Worm (Caenorhabditis elegans) whole organism, mixed stage, embryonic: ENCODE results near the gene W03F9.4.

Experiments
- M03D4.4 ChIP-seq: sonication (generic microtip); optimal IDR thresholded peaks from 2 replicates; lab custom pipeline; 2017; ENCODE audit warnings: mild to moderate bottlenecking, missing genetic modification characterization, missing compliant biosample characterization
- blmp-1 ChIP-seq: fragments of 150-350 bp; optimal IDR thresholded peaks from 2 replicates; lab custom pipeline; 2014; ENCODE audit warnings: missing biosample characterization, missing genetic modification characterization
- ceh-39 ChIP-seq: fragments of 150-350 bp; optimal IDR thresholded peaks from 2 replicates; lab custom pipeline; 2014; ENCODE audit warnings: missing biosample characterization, missing genetic modification characterization
- ceh-43 ChIP-seq: fragments of 200-800 bp; sonication (Bioruptor generic); optimal IDR thresholded peaks from 2 replicates; lab custom pipeline; 2018; ENCODE audit warnings: mild to moderate bottlenecking, missing genetic modification characterization, moderate library complexity, missing compliant biosample characterization
- ceh-83 ChIP-seq: fragments of 200-800 bp; sonication (Bioruptor generic); optimal IDR thresholded peaks from 2 replicates; lab custom pipeline; 2018; ENCODE audit warnings: mild to moderate bottlenecking, missing genetic modification characterization, missing compliant biosample characterization
- ces-1 ChIP-seq: fragments of 150-350 bp; optimal IDR thresholded peaks from 2 replicates; lab custom pipeline; 2014; ENCODE audit warnings: missing biosample characterization, missing genetic modification reagents, missing genetic modification characterization
- cnd-1 ChIP-seq: fragments of 200-800 bp; sonication (Bioruptor generic); optimal IDR thresholded peaks from 2 replicates; lab custom pipeline; 2018; ENCODE audit warnings: mild to moderate bottlenecking, missing genetic modification characterization, missing compliant biosample characterization
- drap-1 ChIP-seq: fragments of 200-800 bp; sonication (Bioruptor generic); optimal IDR thresholded peaks from 3 replicates; lab custom pipeline; 2018; ENCODE audit warnings: mild to moderate bottlenecking, missing genetic modification characterization, missing compliant biosample characterization
- elt-1 ChIP-seq: sonication (generic microtip); optimal IDR thresholded peaks from 2 replicates; lab custom pipeline; 2017; ENCODE audit warnings: missing genetic modification characterization, mild to moderate bottlenecking, missing compliant biosample characterization, antibody characterized with exemption, moderate library complexity, borderline replicate concordance; ENCODE audit not compliant: insufficient read depth
- elt-3 ChIP-seq: fragments of 150-350 bp; optimal IDR thresholded peaks from 2 replicates; lab custom pipeline; 2014; ENCODE audit warnings: missing biosample characterization, missing genetic modification characterization
- flh-1 ChIP-seq: fragments of 200-800 bp; sonication (Bioruptor generic); optimal IDR thresholded peaks from 2 replicates; lab custom pipeline; 2018; ENCODE audit warnings: mild to moderate bottlenecking, missing genetic modification characterization, moderate library complexity, missing compliant biosample characterization
- hlh-1 ChIP-seq: fragments of 150-350 bp; optimal IDR thresholded peaks from 2 replicates; lab custom pipeline; 2014; ENCODE audit warnings: missing biosample characterization, missing genetic modification reagents, missing genetic modification characterization
- lin-13 ChIP-seq: fragments of 150-350 bp; optimal IDR thresholded peaks from 2 replicates; lab custom pipeline; 2014; ENCODE audit warnings: missing biosample characterization, missing genetic modification characterization
- lin-32 ChIP-seq: fragments of 200-800 bp; sonication (Bioruptor generic); optimal IDR thresholded peaks from 2 replicates; lab custom pipeline; 2018; ENCODE audit warnings: mild to moderate bottlenecking, missing genetic modification characterization, missing compliant biosample characterization
- lsy-2 ChIP-seq: fragments of 150-350 bp; optimal IDR thresholded peaks from 2 replicates; lab custom pipeline; 2014; ENCODE audit warnings: missing biosample characterization, missing genetic modification characterization
- mab-5 ChIP-seq: fragments of 150-350 bp; optimal IDR thresholded peaks from 2 replicates; lab custom pipeline; 2014; ENCODE audit warnings: missing biosample characterization, missing genetic modification characterization
- mep-1 ChIP-seq: fragments of 150-350 bp; optimal IDR thresholded peaks from 2 replicates; lab custom pipeline; 2017; ENCODE audit warnings: missing biosample characterization, missing genetic modification reagents, missing genetic modification characterization, inconsistent platforms
- mls-2 ChIP-seq: sonication (generic microtip); optimal IDR thresholded peaks from 2 replicates; lab custom pipeline; 2016; ENCODE audit warnings: mild to moderate bottlenecking, missing genetic modification characterization, moderate library complexity, missing compliant biosample characterization
- nhr-2 ChIP-seq: fragments of 150-350 bp; optimal IDR thresholded peaks from 2 replicates; lab custom pipeline; 2014; ENCODE audit warnings: missing biosample characterization, missing genetic modification characterization
- nhr-237 ChIP-seq: fragments of 150-350 bp; optimal IDR thresholded peaks from 2 replicates; lab custom pipeline; 2014; ENCODE audit warnings: missing biosample characterization, missing genetic modification characterization
- nhr-28 ChIP-seq: fragments of 150-350 bp; optimal IDR thresholded peaks from 2 replicates; lab custom pipeline; 2014; ENCODE audit warnings: missing biosample characterization, missing genetic modification characterization
- nhr-76 ChIP-seq: sonication (generic microtip); optimal IDR thresholded peaks from 2 replicates; lab custom pipeline; 2017; ENCODE audit warnings: missing biosample characterization, missing genetic modification characterization
- sem-2 ChIP-seq: fragments of 200-800 bp; sonication (Bioruptor generic); optimal IDR thresholded peaks from 2 replicates; lab custom pipeline; 2018; ENCODE audit warnings: mild to moderate bottlenecking, missing genetic modification characterization, missing compliant biosample characterization
- snpc-4 ChIP-seq: fragments of 150-350 bp; optimal IDR thresholded peaks from 2 replicates; lab custom pipeline; 2014; ENCODE audit warnings: missing biosample characterization, missing genetic modification characterization
- sptf-1 ChIP-seq: sonication (generic microtip); optimal IDR thresholded peaks from 2 replicates; lab custom pipeline; 2017; ENCODE audit warnings: mild to moderate bottlenecking, missing genetic modification characterization, moderate library complexity, missing compliant biosample characterization
- tbx-8 ChIP-seq: fragments of 200-800 bp; sonication (Bioruptor generic); optimal IDR thresholded peaks from 2 replicates; lab custom pipeline; 2018; ENCODE audit warnings: mild to moderate bottlenecking, missing genetic modification characterization, moderate library complexity, missing compliant biosample characterization
- unc-120 ChIP-seq: sonication (generic microtip); optimal IDR thresholded peaks from 2 replicates; lab custom pipeline; 2017; ENCODE audit warnings: missing genetic modification characterization, missing compliant biosample characterization; ENCODE audit not compliant: poor library complexity, severe bottlenecking
- unc-39 ChIP-seq: fragments of 150-350 bp; optimal IDR thresholded peaks from 2 replicates; lab custom pipeline; 2014; ENCODE audit warnings: missing biosample characterization, missing genetic modification characterization
- unc-62 ChIP-seq: fragments of 150-350 bp; optimal IDR thresholded peaks from 2 replicates; lab custom pipeline; 2014; ENCODE audit warnings: missing biosample characterization, missing genetic modification reagents, missing genetic modification characterization
- zip-8 ChIP-seq: fragments of 150-350 bp; optimal IDR thresholded peaks from 2 replicates; lab custom pipeline; 2014; ENCODE audit warnings: missing biosample characterization, missing genetic modification characterization
- ztf-11 ChIP-seq: fragments of 150-350 bp; optimal IDR thresholded peaks from 2 replicates; lab custom pipeline; 2014; ENCODE audit warnings: missing biosample characterization, missing genetic modification characterization

The W03F9.4 gene

DNA sequence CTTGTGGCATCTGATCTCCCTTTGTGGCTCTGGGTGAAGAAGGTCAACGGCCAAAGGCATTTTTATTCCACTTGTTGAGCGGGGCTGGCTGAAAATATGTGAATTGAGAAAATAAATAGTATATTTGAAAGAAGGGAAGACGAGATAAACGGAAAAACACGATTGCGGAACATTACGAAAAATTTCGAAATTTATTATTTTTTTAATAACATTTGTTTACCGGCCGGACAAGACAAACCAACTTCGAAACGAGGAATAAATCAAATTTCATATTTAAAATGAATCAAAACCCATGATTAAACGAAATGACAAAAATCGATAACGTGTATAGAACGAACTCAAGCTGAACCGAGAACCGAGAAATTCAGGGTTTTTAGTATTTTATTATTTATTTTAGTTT lies 47.2 kb downstream of the W03F9.4 start, which contains the start of gene rps-27:
TSS of gene rps-27 (minus strand) at position 101 of the 400 bp plus-strand sequence.
- no peak for TF ChIP-seq blmp-1 (tag; lab: Kevin White, UChicago)
- TF ChIP-seq cnd-1 (tag; lab: Kevin White, UChicago), result no peak
- no peak for TF ChIP-seq sem-2 (GFP tag; lab: Kevin White, UChicago)
- TF ChIP-seq nhr-2 (tag; lab: Kevin White, UChicago), result no peak
- no peak for TF ChIP-seq unc-62 (GFP tag; lab: Kevin White, UChicago)
- TF ChIP-seq sptf-1 (tag; lab: Kevin White, UChicago), result no peak
- TF ChIP-seq unc-120, result no peak
- TF ChIP-seq lin-13 (tag; lab: Kevin White, UChicago), result no peak
- TF ChIP-seq flh-1 (GFP tag; lab: Kevin White, UChicago), result no peak
- TF ChIP-seq nhr-28 (tag; lab: Kevin White, UChicago), result no peak
- no peak for TF ChIP-seq ztf-11 (tag; lab: Kevin White, UChicago)
- TF ChIP-seq drap-1 (GFP tag; lab: Kevin White, UChicago), result no peak
- TF ChIP-seq zip-8 (tag; lab: Kevin White, UChicago), result no peak
- no peak for TF ChIP-seq lin-32 (GFP tag; lab: Kevin White, UChicago)
- TF ChIP-seq snpc-4 (tag; lab: Kevin White, UChicago), result no peak
- TF ChIP-seq unc-39 (tag; lab: Kevin White, UChicago), result no peak
- no peak for TF ChIP-seq ceh-39 (tag; lab: Kevin White, UChicago)
- no peak for TF ChIP-seq elt-3
- TF ChIP-seq, all 35 proteins: peak for 0

DNA sequence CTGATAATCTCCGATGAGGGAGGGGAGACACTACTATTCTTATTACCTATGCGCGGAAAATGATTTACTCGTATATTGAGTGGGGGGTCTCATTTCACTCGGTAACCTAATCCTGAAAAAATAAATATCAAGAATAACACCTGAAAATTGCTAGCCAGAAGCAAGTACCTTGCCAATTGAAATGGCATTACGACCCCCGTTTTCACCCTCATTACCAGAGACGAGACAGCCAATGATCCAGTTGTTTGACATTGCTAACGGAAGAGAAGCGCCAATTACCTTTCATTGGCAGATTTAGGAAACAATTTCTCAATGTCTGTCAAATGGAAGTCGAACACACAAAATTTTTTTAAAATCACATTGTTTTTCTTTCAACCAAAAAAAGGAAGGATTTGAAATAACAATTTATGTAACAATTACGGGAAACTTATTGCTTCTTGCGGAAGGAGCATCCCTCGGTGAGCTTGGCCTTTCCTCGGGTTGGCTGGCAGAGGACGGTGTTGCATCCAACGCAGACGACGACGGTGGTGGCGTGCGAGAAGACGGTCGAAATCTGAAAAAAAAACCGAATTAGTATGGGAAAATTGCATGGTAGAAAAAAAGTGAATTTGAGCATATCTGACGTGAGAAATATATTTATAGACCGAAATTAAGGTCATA lies 48.0 kb downstream of the W03F9.4 start:
- no peak for TF ChIP-seq mls-2
- TF ChIP-seq lin-13 (tag; lab: Kevin White, UChicago), result no peak
- no peak for TF ChIP-seq snpc-4 (tag; lab: Kevin White, UChicago)
- no peak for TF ChIP-seq sem-2 (GFP tag; lab: Kevin White, UChicago)
- TF ChIP-seq M03D4.4 (tag; lab: Kevin White, UChicago), result no peak
- no peak for TF ChIP-seq drap-1 (GFP tag; lab: Kevin White, UChicago)
- no peak for TF ChIP-seq blmp-1 (tag; lab: Kevin White, UChicago)
- no peak for TF ChIP-seq elt-1 (tag; lab: Kevin White, UChicago)
- TF ChIP-seq elt-3, result no peak
- no peak for TF ChIP-seq mep-1 (tag; lab: Kevin White, UChicago)
- TF ChIP-seq tbx-8, result no peak
- TF ChIP-seq mab-5, result no peak
- TF ChIP-seq ces-1 (GFP tag; lab: Kevin White, UChicago), result no peak
- TF ChIP-seq ceh-83 (GFP tag; lab: Kevin White, UChicago), result no peak
- TF ChIP-seq ceh-39 (tag; lab: Kevin White, UChicago), result no peak

- TF ChIP-seq lsy-2 (no peak), nhr-76 (tag; lab: Kevin White, UChicago) (no peak), flh-1 (GFP tag; lab: Kevin White, UChicago) (no peak), lin-13 (tag; lab: Kevin White, UChicago) (no peak), unc-39 (tag; lab: Kevin White, UChicago) (no peak), ceh-83 (GFP tag; lab: Kevin White, UChicago) (no peak), ceh-43 (GFP tag; lab: Kevin White, UChicago) (no peak), mls-2 (no peak), nhr-237 (tag; lab: Kevin White, UChicago) (no peak), ces-1 (GFP tag; lab: Kevin White, UChicago) (no peak), M03D4.4 (tag; lab: Kevin White, UChicago) (no peak), lin-32 (GFP tag; lab: Kevin White, UChicago) (no peak), nhr-2 (tag; lab: Kevin White, UChicago) (no peak), tbx-8 (no peak), ceh-39 (tag; lab: Kevin White, UChicago) (no peak), cnd-1 (tag; lab: Kevin White, UChicago) (no peak), unc-62 (GFP tag; lab: Kevin White, UChicago) (no peak), mab-5 (no peak), hlh-1 (no peak)
Measured at ce11 chrV:102165-102564, 49.0 kb downstream of the W03F9.4 start.
